Worm (Caenorhabditis elegans) whole organism, L1 larva: Measurements from ENCODE around the gene F56C3.7.
A peak's percentile ranks its signal among the peaks of the same experiment; 100 is the strongest.

Experiments
- C04F5.9 ChIP-seq: sonication (generic microtip); optimal IDR thresholded peaks from 2 replicates; lab custom pipeline; 2016; ENCODE audit warnings: missing genetic modification characterization, missing compliant biosample characterization
- C34B4.2 ChIP-seq: sonication (generic microtip); optimal IDR thresholded peaks from 2 replicates; lab custom pipeline; 2017; ENCODE audit warnings: mild to moderate bottlenecking, missing genetic modification characterization, missing compliant biosample characterization
- F16B12.6 ChIP-seq: fragments of 150-350 bp; optimal IDR thresholded peaks from 2 replicates; lab custom pipeline; 2014; ENCODE audit warnings: missing biosample characterization, missing genetic modification characterization
- Y116A8C.19 ChIP-seq: sonication (generic microtip); optimal IDR thresholded peaks from 2 replicates; lab custom pipeline; 2016; ENCODE audit warnings: missing compliant biosample characterization, missing genetic modification characterization, borderline replicate concordance
- aha-1 ChIP-seq: fragments of 150-350 bp; optimal IDR thresholded peaks from 2 replicates; lab custom pipeline; 2014; ENCODE audit warnings: missing biosample characterization, missing genetic modification characterization
- alr-1 ChIP-seq: fragments of 200-800 bp; sonication (Bioruptor generic); optimal IDR thresholded peaks from 2 replicates; lab custom pipeline; 2018; ENCODE audit warnings: borderline replicate concordance, mild to moderate bottlenecking, missing genetic modification characterization, missing compliant biosample characterization
- aly-2 ChIP-seq: fragments of 150-350 bp; optimal IDR thresholded peaks from 2 replicates; lab custom pipeline; 2014; ENCODE audit warnings: missing biosample characterization, missing genetic modification characterization
- ama-1 ChIP-seq: fragments of 150-350 bp; optimal IDR thresholded peaks from 2 replicates; lab custom pipeline; 2014
- ceh-63 ChIP-seq: fragments of 200-800 bp; sonication (Bioruptor generic); optimal IDR thresholded peaks from 2 replicates; lab custom pipeline; 2018; ENCODE audit warnings: mild to moderate bottlenecking, missing genetic modification characterization, missing compliant biosample characterization
- ceh-82 ChIP-seq, 3 experiments: fragments of 150-350 bp in 1 of 3; sonication (generic microtip) in 2 of 3; optimal IDR thresholded peaks; 2 replicates each; lab custom pipeline; 2014 to 2017; ENCODE audit warnings: missing biosample characterization in 3 of 3, missing genetic modification characterization in 3 of 3
- ceh-88 ChIP-seq: fragments of 200-800 bp; sonication (Bioruptor generic); IDR thresholded peaks from 2 replicates; pipeline ENCODE4 v1.3.6; 2022; ENCODE audit warnings: missing genetic modification characterization, missing compliant biosample characterization
- ceh-90 ChIP-seq: sonication (generic microtip); optimal IDR thresholded peaks from 2 replicates; lab custom pipeline; 2016; ENCODE audit warnings: missing genetic modification characterization, missing compliant biosample characterization
- ces-1 ChIP-seq: fragments of 150-350 bp; optimal IDR thresholded peaks from 2 replicates; lab custom pipeline; 2014; ENCODE audit warnings: missing biosample characterization, missing genetic modification reagents, missing genetic modification characterization
- dpl-1 ChIP-seq, 3 experiments: fragments of 150-350 bp in 2 of 3; sonication (generic microtip) in 1 of 3; optimal IDR thresholded peaks; 2 replicates each; lab custom pipeline; 2014 to 2017; ENCODE audit warnings: missing biosample characterization in 3 of 3, missing genetic modification characterization in 3 of 3, missing genetic modification reagents in 3 of 3
- dsc-1 ChIP-seq: sonication (generic microtip); optimal IDR thresholded peaks from 2 replicates; lab custom pipeline; 2016; ENCODE audit warnings: mild to moderate bottlenecking, missing genetic modification characterization, missing compliant biosample characterization
- efl-1 ChIP-seq, 4 experiments: fragments of 150-350 bp; optimal IDR thresholded peaks in 3 of 4; peaks in 1 of 4; 1 replicate in 1 of 4; 2 replicates in 3 of 4; lab custom pipeline; 2014; ENCODE audit warnings: missing biosample characterization in 2 of 4, missing genetic modification characterization in 2 of 4, missing genetic modification reagents in 2 of 4
- egl-13 ChIP-seq: sonication (generic microtip); optimal IDR thresholded peaks from 2 replicates; lab custom pipeline; 2016; ENCODE audit warnings: missing genotype, missing genetic modification reagents, missing genetic modification characterization, missing compliant biosample characterization
- egl-27 ChIP-seq, 2 experiments: fragments of 150-350 bp in 1 of 2; sonication (generic microtip); optimal IDR thresholded peaks; 3 replicates each; lab custom pipeline; 2017 to 2018; ENCODE audit warnings: missing biosample characterization in 2 of 2, missing genetic modification characterization in 2 of 2, missing genetic modification reagents in 2 of 2
- elt-2 ChIP-seq: sonication (generic microtip); optimal IDR thresholded peaks from 2 replicates; lab custom pipeline; 2016; ENCODE audit warnings: missing genetic modification characterization, mild to moderate bottlenecking, inconsistent platforms, missing compliant biosample characterization, missing genetic modification reagents
- ets-5 ChIP-seq: fragments of 200-800 bp; sonication (Bioruptor generic); IDR thresholded peaks from 2 replicates; pipeline ENCODE4 v1.3.6; 2022; ENCODE audit warnings: missing genetic modification characterization, missing compliant biosample characterization
- fkh-4 ChIP-seq: sonication (generic microtip); optimal IDR thresholded peaks from 2 replicates; lab custom pipeline; 2016; ENCODE audit warnings: missing compliant biosample characterization, missing genetic modification characterization, borderline replicate concordance
- grh-1 ChIP-seq: fragments of 200-800 bp; sonication (Bioruptor generic); IDR thresholded peaks from 2 replicates; pipeline ENCODE4 v1.3.6; 2022; ENCODE audit warnings: missing genetic modification reagents, missing genetic modification characterization, missing compliant biosample characterization
- hlh-4 ChIP-seq: sonication (generic microtip); optimal IDR thresholded peaks from 2 replicates; lab custom pipeline; 2016; ENCODE audit warnings: mild to moderate bottlenecking, missing genetic modification characterization, missing compliant biosample characterization
- hpl-2 ChIP-seq: fragments of 150-350 bp; optimal IDR thresholded peaks from 2 replicates; lab custom pipeline; 2014; ENCODE audit warnings: missing biosample characterization, missing genetic modification reagents, missing genetic modification characterization
- irx-1 ChIP-seq: sonication (generic microtip); optimal IDR thresholded peaks from 2 replicates; lab custom pipeline; 2016; ENCODE audit warnings: missing genetic modification characterization, missing compliant biosample characterization
- isw-1 ChIP-seq: fragments of 200-800 bp; sonication (Bioruptor generic); IDR thresholded peaks from 2 replicates; pipeline ENCODE4 v1.3.6; 2022; ENCODE audit warnings: missing genetic modification characterization, missing compliant biosample characterization
- lin-14 ChIP-seq: fragments of 200-800 bp; sonication (Bioruptor generic); optimal IDR thresholded peaks from 2 replicates; lab custom pipeline; 2018; ENCODE audit warnings: mild to moderate bottlenecking, missing genetic modification characterization, moderate library complexity, missing compliant biosample characterization
- lin-15B ChIP-seq: fragments of 150-350 bp; sonication (generic microtip); optimal IDR thresholded peaks from 3 replicates; lab custom pipeline; 2014; ENCODE audit warnings: missing biosample characterization, missing genetic modification characterization
- lsy-2 ChIP-seq, 2 experiments: fragments of 150-350 bp; optimal IDR thresholded peaks; 2 replicates each; lab custom pipeline; 2014; ENCODE audit warnings: missing biosample characterization in 2 of 2, missing genetic modification characterization in 2 of 2
- nhr-12 ChIP-seq: sonication (generic microtip); optimal IDR thresholded peaks from 2 replicates; lab custom pipeline; 2017; ENCODE audit warnings: missing biosample characterization, missing genetic modification characterization
- nhr-19 ChIP-seq: fragments of 200-800 bp; sonication (Bioruptor generic); conservative IDR thresholded peaks from 2 replicates; pipeline ENCODE4 v1.3.6; 2022; ENCODE audit warnings: missing genetic modification characterization, missing compliant biosample characterization
- nhr-20 ChIP-seq: sonication (generic microtip); optimal IDR thresholded peaks from 2 replicates; lab custom pipeline; 2016; ENCODE audit warnings: mild to moderate bottlenecking, missing genetic modification characterization, missing compliant biosample characterization
- nhr-76 ChIP-seq: sonication (generic microtip); optimal IDR thresholded peaks from 2 replicates; lab custom pipeline; 2017; ENCODE audit warnings: missing biosample characterization, missing genetic modification characterization
- nhr-77 ChIP-seq: fragments of 150-350 bp; optimal IDR thresholded peaks from 2 replicates; lab custom pipeline; 2014; ENCODE audit warnings: missing biosample characterization, missing genetic modification characterization
- nhr-84 ChIP-seq: sonication (generic microtip); optimal IDR thresholded peaks from 2 replicates; lab custom pipeline; 2017; ENCODE audit warnings: missing biosample characterization, missing genetic modification characterization
- nhr-85 ChIP-seq: sonication (generic microtip); peaks from one replicate; lab custom pipeline; 2016; ENCODE audit warnings: missing genetic modification characterization, inconsistent platforms, missing compliant biosample characterization
- nhr-90 ChIP-seq: sonication (generic microtip); optimal IDR thresholded peaks from 2 replicates; lab custom pipeline; 2016; ENCODE audit warnings: mild to moderate bottlenecking, missing genetic modification characterization, missing compliant biosample characterization; ENCODE audit not compliant: poor library complexity
- pag-3 ChIP-seq: sonication (generic microtip); optimal IDR thresholded peaks from 2 replicates; lab custom pipeline; 2017; ENCODE audit warnings: missing genetic modification characterization, mild to moderate bottlenecking, missing compliant biosample characterization, antibody characterized with exemption, borderline replicate concordance; ENCODE audit not compliant: insufficient read depth
- pax-3 ChIP-seq: fragments of 200-800 bp; sonication (Bioruptor generic); optimal IDR thresholded peaks from 2 replicates; lab custom pipeline; 2018; ENCODE audit warnings: mild to moderate bottlenecking, missing genetic modification characterization, moderate library complexity, missing compliant biosample characterization
- snu-23 ChIP-seq: sonication (generic microtip); optimal IDR thresholded peaks from 2 replicates; lab custom pipeline; 2016; ENCODE audit warnings: missing genetic modification characterization, missing compliant biosample characterization
- sox-4 ChIP-seq: sonication (generic microtip); optimal IDR thresholded peaks from 2 replicates; lab custom pipeline; 2016; ENCODE audit warnings: missing genetic modification characterization, missing compliant biosample characterization
- sup-37 ChIP-seq: fragments of 200-800 bp; sonication (Bioruptor generic); optimal IDR thresholded peaks from 2 replicates; lab custom pipeline; 2018; ENCODE audit warnings: mild to moderate bottlenecking, missing genetic modification characterization, missing compliant biosample characterization
- unc-130 ChIP-seq: fragments of 150-350 bp; optimal IDR thresholded peaks from 2 replicates; lab custom pipeline; 2017; ENCODE audit warnings: missing biosample characterization, missing genetic modification characterization, inconsistent platforms
- unc-30 ChIP-seq: sonication (generic microtip); optimal IDR thresholded peaks from 2 replicates; lab custom pipeline; 2017; ENCODE audit warnings: missing biosample characterization, missing genetic modification characterization
- vab-15 ChIP-seq: sonication (generic microtip); optimal IDR thresholded peaks from 2 replicates; lab custom pipeline; 2017; ENCODE audit warnings: missing genotype, mild to moderate bottlenecking, missing genetic modification characterization, missing compliant biosample characterization
- ztf-11 ChIP-seq, 2 experiments: sonication (generic microtip); optimal IDR thresholded peaks; 2 replicates each; lab custom pipeline; 2016 to 2017; ENCODE audit warnings: missing genetic modification characterization in 2 of 2, missing biosample characterization in 1 of 2, missing compliant biosample characterization in 1 of 2
- ztf-4 ChIP-seq: fragments of 150-350 bp; optimal IDR thresholded peaks from 2 replicates; lab custom pipeline; 2014; ENCODE audit warnings: missing biosample characterization, missing genetic modification characterization

F56C3.7 gene

ce11 chrX:1360631-1361030 is 10.0 kb downstream of the F56C3.7 start, which contains the start of gene F56C3.4:
Gene F56C3.4, minus strand, starts transcription at chrX:1360731.
- no peak for TF ChIP-seq C04F5.9 (tag; lab: Kevin White, UChicago)
- no peak for TF ChIP-seq ama-1 (lab: Kevin White, UChicago)
- no peak for TF ChIP-seq pag-3 (tag; lab: Kevin White, UChicago)
- no peak for TF ChIP-seq fkh-4 (tag; lab: Kevin White, UChicago)
- TF ChIP-seq alr-1 (tag; lab: Kevin White, UChicago): no peak
- TF ChIP-seq dpl-1 (GFP tag; optimal IDR thresholded peaks at IDR 0.05; lab: Kevin White, UChicago): no peak
- TF ChIP-seq sup-37 (GFP tag; lab: Kevin White, UChicago): no peak
- no peak for TF ChIP-seq ceh-88 (GFP tag; lab: Robert Waterston, UW)
- no peak for TF ChIP-seq isw-1 (GFP tag; lab: Robert Waterston, UW)
- TF ChIP-seq nhr-77: no peak
- TF ChIP-seq lin-14: no peak
- TF ChIP-seq unc-30 (tag; lab: Kevin White, UChicago): no peak

- TF ChIP-seq nhr-76 (tag; lab: Kevin White, UChicago) (no peak), irx-1 (no peak), Y116A8C.19 (tag; lab: Kevin White, UChicago) (no peak), nhr-20 (tag; lab: Kevin White, UChicago) (no peak), snu-23 (GFP tag; lab: Kevin White, UChicago) (no peak), aly-2 (tag; lab: Kevin White, UChicago) (no peak), lin-14 (no peak), dsc-1 (tag; lab: Kevin White, UChicago) (no peak), unc-130 (tag; lab: Kevin White, UChicago) (no peak), egl-13 (tag; lab: Kevin White, UChicago) (no peak), efl-1 (optimal IDR thresholded peaks at IDR 0.05; lab: Kevin White, UChicago) (no peak), efl-1 (GFP tag; optimal IDR thresholded peaks at IDR 0.05 in 1 of 2; lab: Kevin White, UChicago) (no peak), nhr-12 (tag; lab: Kevin White, UChicago) (no peak), pax-3 (tag; lab: Kevin White, UChicago) (no peak), nhr-85 (tag; lab: Kevin White, UChicago) (no peak), ces-1 (GFP tag; lab: Kevin White, UChicago) (no peak), ceh-63 (no peak), ceh-82 (tag; optimal IDR thresholded peaks at IDR 0.05; lab: Kevin White, UChicago) (no peak), grh-1 (GFP tag; lab: Robert Waterston, UW) (no peak)
Observed at ce11 chrX:1358295-1358694, 12.3 kb downstream of the F56C3.7 start, which contains the start of gene F56C3.3. Gene F56C3.3, minus strand, starts transcription at chrX:1358395.

- TF ChIP-seq lin-15B (tag; lab: Kevin White, UChicago) (peak; percentile 15), hlh-4 (no peak), nhr-20 (tag; lab: Kevin White, UChicago) (peak; percentile 95), ztf-4 (tag; lab: Kevin White, UChicago) (peak; percentile 96), nhr-76 (tag; lab: Kevin White, UChicago) (peak; percentile 75), C04F5.9 (tag; lab: Kevin White, UChicago) (peak; percentile 77), ceh-90 (tag; lab: Kevin White, UChicago) (peak; percentile 24), unc-30 (tag; lab: Kevin White, UChicago) (no peak), vab-15 (tag; lab: Kevin White, UChicago) (peak; percentile 64), ama-1 (lab: Kevin White, UChicago) (no peak), pax-3 (tag; lab: Kevin White, UChicago) (peak; percentile 90), sup-37 (GFP tag; lab: Kevin White, UChicago) (peak; percentile 73), aha-1 (peak; percentile 49), nhr-90 (tag; lab: Kevin White, UChicago) (peak; percentile 98), hpl-2 (GFP tag; lab: Kevin White, UChicago) (peak; percentile 99), F16B12.6 (peak; percentile 14), C34B4.2 (tag; lab: Kevin White, UChicago) (no peak), aly-2 (tag; lab: Kevin White, UChicago) (peak; percentile 90), ets-5 (GFP tag; lab: Robert Waterston, UW) (no peak), ztf-11 (tag; optimal IDR thresholded peaks at IDR 0.05; lab: Kevin White, UChicago) (peak; percentile 45 to 84), sox-4 (tag; lab: Kevin White, UChicago) (peak; percentile 96), lsy-2 (tag; optimal IDR thresholded peaks at IDR 0.05; lab: Kevin White, UChicago) (peak; percentile 89 to 90), elt-2 (peak; percentile 84), nhr-84 (tag; lab: Kevin White, UChicago) (peak; percentile 69), grh-1 (GFP tag; lab: Robert Waterston, UW) (peak; percentile 80), nhr-12 (tag; lab: Kevin White, UChicago) (peak; percentile 57), egl-27 (tag; optimal IDR thresholded peaks at IDR 0.05; lab: Kevin White, UChicago) (peak in 1 of 2 experiments; percentile 44), dsc-1 (tag; lab: Kevin White, UChicago) (peak; percentile 99), nhr-19 (peak; percentile 93), nhr-85 (tag; lab: Kevin White, UChicago) (peak; percentile 90)
Observed at ce11 chrX:1344818-1345217, 25.8 kb downstream of the F56C3.7 start.
